Worm (Caenorhabditis elegans): ENCODE measurements around the gene T11F9.1.

DNA sequence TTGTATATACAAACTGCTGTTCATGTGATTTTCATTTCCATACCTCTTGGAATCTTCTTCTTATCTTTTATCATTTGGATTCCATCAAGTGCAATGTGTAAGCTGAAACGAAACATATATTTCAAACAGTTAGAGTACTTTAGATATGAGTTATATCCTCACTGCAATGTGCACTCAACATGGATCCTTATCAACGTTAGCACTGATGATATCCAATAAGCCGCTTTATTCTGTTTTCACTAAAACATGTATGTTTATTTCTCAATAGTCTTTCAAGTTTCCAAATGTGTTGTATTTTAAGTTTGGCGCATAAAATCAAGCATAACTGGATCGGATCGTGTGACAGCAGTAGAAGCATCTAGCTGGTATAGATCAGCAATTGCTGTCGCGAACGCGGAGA lies 27.3 kb downstream of the T11F9.1 start, which contains the start of gene T11F9.10:
- TF ChIP-seq sdz-38 (tag; optimal IDR thresholded peaks at IDR 0.05) (no peak), B0261.1 (tag; optimal IDR thresholded peaks at IDR 0.05) (no peak), tbp1 (GFP tag; optimal IDR thresholded peaks at IDR 0.05) (no peak), ama-1 (optimal IDR thresholded peaks at IDR 0.05) (no peak), ama-1 (GFP tag; optimal IDR thresholded peaks at IDR 0.05) (no peak), bed-1 (GFP tag; IDR thresholded peaks at IDR 0.05) (no peak), pha-4 (tag; optimal IDR thresholded peaks at IDR 0.05) (no peak)

All from whole organism, young adult.